Worm (Caenorhabditis elegans): ENCODE measurements around the gene str-116.

- TF ChIP-seq T22C8.4 (GFP tag; IDR thresholded peaks at IDR 0.05) = no peak
- no peak for TF ChIP-seq med-1 (GFP tag; optimal IDR thresholded peaks at IDR 0.05; ENCODE audit: insufficient read depth)
- no peak for TF ChIP-seq ztf-29 (GFP tag; IDR thresholded peaks at IDR 0.05)
- no peak for TF ChIP-seq ref-1 (GFP tag; conservative IDR thresholded peaks at IDR 0.05)
- no peak for TF ChIP-seq cog-1 (tag; optimal IDR thresholded peaks at IDR 0.05)
Measured at ce11 chrV:11223698-11224097, 43.1 kb upstream of the str-116 start.
